Worm (Caenorhabditis elegans): ENCODE data around the gene Y116F11B.8.

Y116F11B.8 gene

DNA sequence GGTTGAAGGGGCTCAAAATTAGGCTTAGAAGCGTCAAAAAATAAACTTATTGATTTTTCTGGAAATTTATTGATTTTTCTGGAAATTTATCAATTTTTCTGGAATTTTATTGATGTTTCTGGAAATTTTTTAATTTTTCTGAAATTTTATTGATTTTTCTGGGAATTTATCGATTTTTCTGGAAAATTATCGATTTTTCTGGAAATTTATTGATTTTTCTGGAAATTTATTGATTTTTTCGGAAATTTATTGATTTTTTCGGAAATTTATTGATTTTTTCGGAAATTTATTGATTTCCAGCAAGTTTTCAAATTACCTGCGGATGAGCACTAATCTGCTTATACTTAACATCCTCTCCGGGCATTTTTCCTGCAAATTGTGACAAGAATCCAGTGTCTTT is 44.4 kb downstream of the Y116F11B.8 start:
- no peak for TF ChIP-seq mdl-1 (tag; optimal IDR thresholded peaks at IDR 0.05)
- no peak for TF ChIP-seq ztf-11 (tag; optimal IDR thresholded peaks at IDR 0.05)
- no peak for TF ChIP-seq nhr-21 (tag; optimal IDR thresholded peaks at IDR 0.05)

DNA sequence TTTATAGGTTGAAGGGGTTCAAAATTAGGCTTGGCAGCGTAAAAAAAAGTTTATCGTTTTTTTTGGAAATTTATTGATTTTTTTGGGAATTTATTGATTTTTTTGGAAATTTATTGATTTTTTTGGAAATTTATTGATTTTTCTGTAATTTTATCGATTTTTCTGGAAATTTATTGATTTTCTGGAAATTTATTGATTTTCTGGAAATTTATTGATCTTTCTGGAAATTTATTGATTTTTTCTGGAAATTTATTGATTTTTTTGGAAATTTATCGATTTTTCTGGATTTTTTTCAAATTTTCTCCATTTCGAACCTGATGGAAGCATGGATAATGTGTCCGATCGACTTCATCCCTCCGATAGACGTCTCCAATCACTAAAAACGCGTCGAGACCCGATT is 47.4 kb downstream of the Y116F11B.8 start:
- TF ChIP-seq mab-5 (tag; optimal IDR thresholded peaks at IDR 0.05) (no peak), mdl-1 (tag; optimal IDR thresholded peaks at IDR 0.05) (no peak), nhr-237 (tag; optimal IDR thresholded peaks at IDR 0.05) (no peak)

DNA sequence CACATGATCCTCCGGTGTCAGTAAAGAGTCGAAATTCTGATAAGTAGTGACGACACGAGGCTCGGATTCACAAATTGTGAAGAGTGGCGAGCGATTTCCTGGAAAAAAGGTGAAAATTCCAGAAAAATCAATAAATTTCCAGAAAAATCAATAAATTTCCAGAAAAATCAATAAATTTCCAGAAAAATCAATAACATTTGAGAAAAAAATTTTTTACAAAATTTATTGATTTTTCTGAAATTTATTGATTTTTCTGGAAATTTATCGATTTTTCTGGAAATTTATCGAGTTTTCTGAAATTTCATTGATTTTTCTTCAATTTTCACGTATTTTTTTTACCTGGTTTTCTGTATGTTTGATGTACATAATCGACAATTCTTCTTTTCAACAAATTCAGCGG is 48.6 kb downstream of the Y116F11B.8 start:
- TF ChIP-seq nhr-237 (tag; optimal IDR thresholded peaks at IDR 0.05) (no peak), aly-2 (tag; optimal IDR thresholded peaks at IDR 0.05) (no peak), sem-4 (tag; optimal IDR thresholded peaks at IDR 0.05) (no peak), ztf-4 (tag; optimal IDR thresholded peaks at IDR 0.05) (no peak)

DNA sequence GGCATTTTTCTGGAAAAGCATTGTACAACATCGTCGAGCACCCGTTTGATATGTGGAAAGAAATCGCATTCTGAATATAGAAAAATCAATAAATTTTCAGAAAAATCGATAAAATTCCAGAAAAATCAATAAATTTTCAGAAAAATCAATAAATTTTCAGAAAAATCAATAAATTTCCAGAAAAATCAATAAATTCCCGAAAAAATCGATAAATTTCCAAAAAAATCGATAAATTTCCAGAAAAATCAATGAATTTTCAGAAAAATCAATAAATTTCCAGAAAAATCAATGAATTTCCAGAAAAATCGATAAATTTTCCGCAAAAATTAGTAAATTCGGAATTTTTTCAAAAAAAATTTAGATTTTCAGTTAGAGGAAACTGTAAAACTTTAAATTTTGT is 49.9 kb downstream of the Y116F11B.8 start, which contains the start of gene fars-2:
fars-2 (minus strand) TSS at position 70 of the 400 bp plus-strand sequence.
- TF ChIP-seq gmeb-1 (tag; optimal IDR thresholded peaks at IDR 0.05) (no peak), elt-1 (tag; optimal IDR thresholded peaks at IDR 0.05) (no peak), nhr-77 (tag; optimal IDR thresholded peaks at IDR 0.05) (no peak), ama-1 (optimal IDR thresholded peaks at IDR 0.05) (no peak), ztf-11 (tag; optimal IDR thresholded peaks at IDR 0.05) (no peak), sem-4 (tag; optimal IDR thresholded peaks at IDR 0.05) (no peak), unc-55 (GFP tag; optimal IDR thresholded peaks at IDR 0.05) (no peak), unc-62 (GFP tag; optimal IDR thresholded peaks at IDR 0.05) (no peak), lin-39 (tag; optimal IDR thresholded peaks at IDR 0.05) (no peak), mdl-1 (tag; optimal IDR thresholded peaks at IDR 0.05) (no peak), unc-39 (tag; optimal IDR thresholded peaks at IDR 0.05) (no peak), R02D3.7 (tag; optimal IDR thresholded peaks at IDR 0.05) (no peak), sma-3 (GFP tag; optimal IDR thresholded peaks at IDR 0.05) (no peak), egl-27 (tag; optimal IDR thresholded peaks at IDR 0.05) (no peak), skn-1 (tag; optimal IDR thresholded peaks at IDR 0.05) (no peak)

DNA sequence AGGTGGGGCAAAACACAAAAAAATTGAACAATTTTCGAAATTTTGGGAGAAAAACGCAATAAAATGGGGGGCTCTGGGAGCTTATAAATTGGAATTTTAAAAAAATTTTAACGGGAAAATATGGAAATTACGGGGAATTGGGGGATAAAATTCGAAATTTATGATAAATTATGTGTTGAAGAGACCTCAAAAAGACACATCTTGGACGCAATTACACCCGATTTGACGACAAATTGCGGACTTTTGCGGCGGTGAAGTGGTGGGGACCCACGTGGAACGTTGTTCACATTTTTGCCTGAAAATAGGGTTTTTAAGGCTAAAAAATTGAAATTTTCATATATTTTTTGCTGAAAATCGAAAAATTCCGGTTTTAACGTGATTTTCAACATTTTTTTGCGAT is 51.4 kb downstream of the Y116F11B.8 start:
- TF ChIP-seq unc-55 (GFP tag; optimal IDR thresholded peaks at IDR 0.05) (peak; percentile 29), mdl-1 (tag; optimal IDR thresholded peaks at IDR 0.05) (no peak), nhr-237 (tag; optimal IDR thresholded peaks at IDR 0.05) (no peak), lin-13 (GFP tag; optimal IDR thresholded peaks at IDR 0.05) (no peak), unc-39 (tag; optimal IDR thresholded peaks at IDR 0.05) (no peak), peb-1 (tag; optimal IDR thresholded peaks at IDR 0.05) (no peak), sem-4 (tag; optimal IDR thresholded peaks at IDR 0.05) (no peak), crh-2 (tag; optimal IDR thresholded peaks at IDR 0.05) (peak; percentile 21), nhr-12 (tag; optimal IDR thresholded peaks at IDR 0.05) (no peak), C34F6.9 (tag; optimal IDR thresholded peaks at IDR 0.05) (peak; percentile 11), mbf-1 (tag; optimal IDR thresholded peaks at IDR 0.05) (no peak), ztf-4 (tag; optimal IDR thresholded peaks at IDR 0.05) (no peak), ama-1 (optimal IDR thresholded peaks at IDR 0.05) (no peak), nhr-6 (tag; optimal IDR thresholded peaks at IDR 0.05) (no peak), unc-62 (GFP tag; optimal IDR thresholded peaks at IDR 0.05) (no peak), lsy-2 (tag; optimal IDR thresholded peaks at IDR 0.05) (peak; percentile 34 to 39), dmd-4 (tag; optimal IDR thresholded peaks at IDR 0.05) (no peak), ceh-82 (tag; optimal IDR thresholded peaks at IDR 0.05) (no peak), nhr-21 (tag; optimal IDR thresholded peaks at IDR 0.05) (no peak)
